Worm (Caenorhabditis elegans): ENCODE results near the gene ncs-4.

- TF ChIP-seq pes-1 (GFP tag; IDR thresholded peaks at IDR 0.05) (no peak), B0310.2 (tag; optimal IDR thresholded peaks at IDR 0.05) (no peak), flt-1 (GFP tag; IDR thresholded peaks at IDR 0.05) (no peak), F13C5.2 (tag; optimal IDR thresholded peaks at IDR 0.05) (no peak), hnd-1 (tag; optimal IDR thresholded peaks at IDR 0.05) (no peak), tbx-11 (GFP tag; IDR thresholded peaks at IDR 0.05) (no peak), sea-1 (GFP tag; conservative IDR thresholded peaks at IDR 0.05) (no peak), tbx-37 (GFP tag; conservative IDR thresholded peaks at IDR 0.05) (no peak)
Observed at ce11 chrX:10228094-10228746, 51.9 kb downstream of the ncs-4 start, which contains the start of gene C14H10.3.

Data from whole organism, early embryonic.